Fruit fly (Drosophila melanogaster) whole organism, embryonic: ENCODE measurements around the gene Vps2.

Source experiments
- Bgb ChIP-seq: fragments of 200-800 bp; sonication (Bioruptor generic); IDR thresholded peaks from 2 replicates; pipeline ENCODE4 v1.3.6; 2022; ENCODE audit warnings: missing biosample characterization, missing genetic modification characterization; ENCODE audit not compliant: partially characterized antibody
- CG11456 ChIP-seq: fragments of 200-800 bp; sonication (Bioruptor generic); IDR thresholded peaks from 3 replicates; pipeline ENCODE4 v1.3.6; 2022; ENCODE audit warnings: missing biosample characterization, missing genetic modification characterization
- CG12104 ChIP-seq: fragments of 200-800 bp; sonication (Bioruptor generic); optimal IDR thresholded peaks from 3 replicates; lab custom pipeline; 2016; ENCODE audit warnings: missing biosample characterization, missing genetic modification characterization
- CG12942 ChIP-seq: fragments of 200-800 bp; sonication (Bioruptor generic); optimal IDR thresholded peaks from 3 replicates; lab custom pipeline; 2016; ENCODE audit warnings: missing biosample characterization, missing genetic modification characterization
- CG1603 ChIP-seq: fragments of 200-800 bp; sonication (Bioruptor generic); optimal IDR thresholded peaks from 2 replicates; lab custom pipeline; 2019; ENCODE audit warnings: missing biosample characterization, mild to moderate bottlenecking, missing genetic modification characterization, moderate library complexity
- CG16863 ChIP-seq: fragments of 200-800 bp; sonication (Bioruptor generic); optimal IDR thresholded peaks from 3 replicates; lab custom pipeline; 2016; ENCODE audit warnings: missing biosample characterization, missing genetic modification characterization
- CG17328 ChIP-seq: fragments of 200-800 bp; sonication (Bioruptor generic); IDR thresholded peaks from 2 replicates; pipeline ENCODE4 v1.3.6; 2022; ENCODE audit warnings: missing biosample characterization, missing genetic modification characterization
- CG17912 ChIP-seq: fragments of 200-800 bp; sonication (Bioruptor generic); optimal IDR thresholded peaks from 2 replicates; lab custom pipeline; 2018; ENCODE audit warnings: missing biosample characterization, mild to moderate bottlenecking, missing genetic modification characterization
- CG30431 ChIP-seq: fragments of 200-800 bp; sonication (Bioruptor generic); optimal IDR thresholded peaks from 2 replicates; lab custom pipeline; 2017; ENCODE audit warnings: missing biosample characterization, missing genetic modification characterization
- CG31365 ChIP-seq: fragments of 200-800 bp; sonication (Bioruptor generic); optimal IDR thresholded peaks from 2 replicates; lab custom pipeline; 2018; ENCODE audit warnings: missing biosample characterization, mild to moderate bottlenecking, missing genetic modification characterization
- CG31441 ChIP-seq: fragments of 200-800 bp; sonication (Bioruptor generic); IDR thresholded peaks from 2 replicates; pipeline ENCODE4 v1.3.6; 2022; ENCODE audit warnings: missing biosample characterization, missing genetic modification characterization
- CG34376 ChIP-seq: fragments of 200-800 bp; sonication (Bioruptor generic); optimal IDR thresholded peaks from 2 replicates; lab custom pipeline; 2018; ENCODE audit warnings: missing biosample characterization, mild to moderate bottlenecking, missing genetic modification characterization
- CG4707 ChIP-seq: fragments of 200-800 bp; sonication (Bioruptor generic); optimal IDR thresholded peaks from 2 replicates; lab custom pipeline; 2018; ENCODE audit warnings: missing biosample characterization, mild to moderate bottlenecking, missing genetic modification characterization, moderate library complexity
- CG8478 ChIP-seq: fragments of >200 bp; optimal IDR thresholded peaks from 2 replicates; lab custom pipeline; 2018
- CG9797 ChIP-seq: fragments of 200-800 bp; sonication (Bioruptor generic); optimal IDR thresholded peaks from 3 replicates; lab custom pipeline; 2018; ENCODE audit warnings: missing biosample characterization, mild to moderate bottlenecking, missing genetic modification characterization
- CHES-1-like ChIP-seq: fragments of 200-800 bp; sonication (Bioruptor generic); optimal IDR thresholded peaks from 2 replicates; lab custom pipeline; 2016; ENCODE audit warnings: missing biosample characterization, missing genetic modification characterization
- Camta ChIP-seq: fragments of 200-800 bp; sonication (Bioruptor generic); optimal IDR thresholded peaks from 2 replicates; lab custom pipeline; 2016; ENCODE audit warnings: missing biosample characterization, missing genetic modification characterization
- Chrac-16 ChIP-seq: fragments of 200-800 bp; sonication (Bioruptor generic); optimal IDR thresholded peaks from 3 replicates; lab custom pipeline; 2016; ENCODE audit warnings: missing biosample characterization, missing genetic modification characterization
- D19B ChIP-seq: fragments of 200-800 bp; sonication (Bioruptor generic); optimal IDR thresholded peaks from 2 replicates; lab custom pipeline; 2017; ENCODE audit warnings: missing biosample characterization, mild to moderate bottlenecking, missing genetic modification characterization
- Fer2 ChIP-seq: fragments of 200-800 bp; sonication (Bioruptor generic); optimal IDR thresholded peaks from 2 replicates; lab custom pipeline; 2018; ENCODE audit warnings: missing biosample characterization, mild to moderate bottlenecking, missing genetic modification characterization, moderate library complexity
- Gsc ChIP-seq: fragments of 200-800 bp; sonication (Bioruptor generic); IDR thresholded peaks from 2 replicates; pipeline ENCODE4 v1.3.6; 2022; ENCODE audit warnings: missing biosample characterization, missing genetic modification characterization
- HLH4C ChIP-seq: fragments of 200-800 bp; sonication (Bioruptor generic); IDR thresholded peaks from 3 replicates; pipeline ENCODE4 v1.3.6; 2022; ENCODE audit warnings: missing biosample characterization, missing genetic modification characterization; ENCODE audit not compliant: partially characterized antibody
- Hr39 ChIP-seq: fragments of >200 bp; optimal IDR thresholded peaks from 2 replicates; lab custom pipeline; 2017
- Hr78 ChIP-seq, 2 experiments: fragments of 200-800 bp in 1 of 2; fragments of >200 bp in 1 of 2; sonication (Bioruptor generic) in 1 of 2; optimal IDR thresholded peaks; 2 replicates each; lab custom pipeline; 2017 to 2019; ENCODE audit warnings: missing biosample characterization in 2 of 2, missing genetic modification characterization in 2 of 2, mild to moderate bottlenecking in 1 of 2, moderate library complexity in 1 of 2
- MTF-1 ChIP-seq: fragments of 200-800 bp; sonication (Bioruptor generic); optimal IDR thresholded peaks from 2 replicates; lab custom pipeline; 2018; ENCODE audit warnings: missing biosample characterization, mild to moderate bottlenecking, missing genetic modification characterization, borderline replicate concordance
- Nf-YA ChIP-seq: fragments of 200-800 bp; sonication (Bioruptor generic); IDR thresholded peaks from 2 replicates; pipeline ENCODE4 v1.3.6; 2022; ENCODE audit warnings: missing biosample characterization, missing genetic modification characterization
- Nf-YC ChIP-seq: fragments of 200-800 bp; optimal IDR thresholded peaks from 3 replicates; lab custom pipeline; 2019; ENCODE audit warnings: missing biosample characterization, mild to moderate bottlenecking, missing genetic modification characterization, moderate library complexity
- PHDP ChIP-seq: fragments of 200-800 bp; sonication (Bioruptor generic); optimal IDR thresholded peaks from 3 replicates; lab custom pipeline; 2018; ENCODE audit warnings: missing biosample characterization, mild to moderate bottlenecking, missing genetic modification characterization, moderate library complexity
- Poxn ChIP-seq: fragments of 200-800 bp; sonication (Bioruptor generic); IDR thresholded peaks from 2 replicates; pipeline ENCODE4 v1.3.6; 2022; ENCODE audit warnings: missing biosample characterization, missing genetic modification characterization
- Scr ChIP-seq: fragments of 200-800 bp; sonication (Bioruptor generic); IDR thresholded peaks from 2 replicates; pipeline ENCODE4 v1.3.6; 2022; ENCODE audit warnings: missing biosample characterization, missing genetic modification characterization; ENCODE audit not compliant: partially characterized antibody
- Six4 ChIP-seq: fragments of 200-800 bp; sonication (Bioruptor generic); optimal IDR thresholded peaks from 2 replicates; lab custom pipeline; 2016; ENCODE audit warnings: missing biosample characterization, missing genetic modification characterization
- Sox100B ChIP-seq: fragments of 200-800 bp; sonication (Bioruptor generic); optimal IDR thresholded peaks from 3 replicates; lab custom pipeline; 2018; ENCODE audit warnings: missing biosample characterization, mild to moderate bottlenecking, missing genetic modification characterization
- Sox102F ChIP-seq: fragments of 200-800 bp; sonication (Bioruptor generic); optimal IDR thresholded peaks from 2 replicates; lab custom pipeline; 2018; ENCODE audit warnings: missing biosample characterization, mild to moderate bottlenecking, missing genetic modification characterization, moderate library complexity
- br ChIP-seq: fragments of >200 bp; optimal IDR thresholded peaks from 2 replicates; lab custom pipeline; 2017
- bsh ChIP-seq, 2 experiments: fragments of 200-800 bp; sonication (Bioruptor generic); optimal IDR thresholded peaks; 2 replicates each; lab custom pipeline; 2017 to 2018; ENCODE audit warnings: mild to moderate bottlenecking in 2 of 2, missing biosample characterization in 2 of 2, missing genetic modification characterization in 2 of 2, moderate library complexity in 1 of 2
- dmrt99B ChIP-seq: fragments of 200-800 bp; sonication (Bioruptor generic); optimal IDR thresholded peaks from 2 replicates; lab custom pipeline; 2018; ENCODE audit warnings: missing biosample characterization, mild to moderate bottlenecking, missing genetic modification characterization, moderate library complexity
- dysf ChIP-seq: fragments of 200-800 bp; sonication (Bioruptor generic); IDR thresholded peaks from 3 replicates; pipeline ENCODE4 v1.3.6; 2022; ENCODE audit warnings: missing biosample characterization, missing genetic modification characterization
- eyg ChIP-seq: fragments of 200-800 bp; sonication (Bioruptor generic); optimal IDR thresholded peaks from 3 replicates; lab custom pipeline; 2016; ENCODE audit warnings: missing biosample characterization, missing genetic modification characterization
- fd102C ChIP-seq: fragments of 200-800 bp; sonication (Bioruptor generic); optimal IDR thresholded peaks from 2 replicates; lab custom pipeline; 2018; ENCODE audit warnings: missing biosample characterization, mild to moderate bottlenecking, missing genetic modification characterization, moderate library complexity
- fd3F ChIP-seq: fragments of 200-800 bp; sonication (Bioruptor generic); optimal IDR thresholded peaks from 2 replicates; lab custom pipeline; 2018; ENCODE audit warnings: missing biosample characterization, mild to moderate bottlenecking, missing genetic modification characterization, moderate library complexity
- fd96Cb ChIP-seq: fragments of 200-800 bp; sonication (Bioruptor generic); optimal IDR thresholded peaks from 2 replicates; lab custom pipeline; 2018; ENCODE audit warnings: missing biosample characterization, mild to moderate bottlenecking, missing genetic modification characterization, moderate library complexity
- fu2 ChIP-seq: fragments of 200-800 bp; sonication (Bioruptor generic); optimal IDR thresholded peaks from 2 replicates; lab custom pipeline; 2016; ENCODE audit warnings: missing biosample characterization, missing genetic modification characterization
- grau ChIP-seq: fragments of 200-800 bp; optimal IDR thresholded peaks from 3 replicates; lab custom pipeline; 2019; ENCODE audit warnings: missing biosample characterization, mild to moderate bottlenecking, missing genetic modification characterization, moderate library complexity
- kah ChIP-seq: fragments of 200-800 bp; sonication (Bioruptor generic); optimal IDR thresholded peaks from 2 replicates; lab custom pipeline; 2018; ENCODE audit warnings: missing biosample characterization, mild to moderate bottlenecking, missing genetic modification characterization
- nmo ChIP-seq: fragments of 200-800 bp; sonication (Bioruptor generic); optimal IDR thresholded peaks from 2 replicates; lab custom pipeline; 2018; ENCODE audit warnings: missing biosample characterization, mild to moderate bottlenecking, missing genetic modification characterization, moderate library complexity
- pb ChIP-seq: fragments of 200-800 bp; sonication (Bioruptor generic); optimal IDR thresholded peaks from 3 replicates; lab custom pipeline; 2016; ENCODE audit warnings: missing biosample characterization, missing genetic modification characterization
- peb ChIP-seq: fragments of 200-800 bp; sonication (Bioruptor generic); IDR thresholded peaks from 2 replicates; pipeline ENCODE4 v1.3.6; 2022; ENCODE audit warnings: missing biosample characterization, missing genetic modification characterization
- pita ChIP-seq: fragments of 200-800 bp; sonication (Bioruptor generic); optimal IDR thresholded peaks from 2 replicates; lab custom pipeline; 2017; ENCODE audit warnings: missing biosample characterization, mild to moderate bottlenecking, missing genetic modification characterization
- salm ChIP-seq: fragments of 200-800 bp; sonication (Bioruptor generic); optimal IDR thresholded peaks from 2 replicates; lab custom pipeline; 2018; ENCODE audit warnings: missing biosample characterization, mild to moderate bottlenecking, missing genetic modification characterization
- sc ChIP-seq, 3 experiments: fragments of >200 bp in 2 of 3; fragments of 200-800 bp in 1 of 3; sonication (Bioruptor generic) in 1 of 3; optimal IDR thresholded peaks; 2 replicates in 2 of 3; 3 replicates in 1 of 3; lab custom pipeline; 2017; ENCODE audit warnings: mild to moderate bottlenecking in 1 of 3, missing biosample characterization in 1 of 3, missing genetic modification characterization in 1 of 3, missing genetic modification reagents in 1 of 3
- toy ChIP-seq: fragments of 200-800 bp; sonication (Bioruptor generic); IDR thresholded peaks from 2 replicates; pipeline ENCODE4 v1.3.6; 2022; ENCODE audit warnings: missing biosample characterization, missing genetic modification characterization
- vnd ChIP-seq: fragments of 200-800 bp; sonication (Bioruptor generic); IDR thresholded peaks from 3 replicates; pipeline ENCODE4 v1.3.6; 2022; ENCODE audit warnings: missing biosample characterization, missing genetic modification characterization; ENCODE audit not compliant: partially characterized antibody

Vps2 gene

DNA sequence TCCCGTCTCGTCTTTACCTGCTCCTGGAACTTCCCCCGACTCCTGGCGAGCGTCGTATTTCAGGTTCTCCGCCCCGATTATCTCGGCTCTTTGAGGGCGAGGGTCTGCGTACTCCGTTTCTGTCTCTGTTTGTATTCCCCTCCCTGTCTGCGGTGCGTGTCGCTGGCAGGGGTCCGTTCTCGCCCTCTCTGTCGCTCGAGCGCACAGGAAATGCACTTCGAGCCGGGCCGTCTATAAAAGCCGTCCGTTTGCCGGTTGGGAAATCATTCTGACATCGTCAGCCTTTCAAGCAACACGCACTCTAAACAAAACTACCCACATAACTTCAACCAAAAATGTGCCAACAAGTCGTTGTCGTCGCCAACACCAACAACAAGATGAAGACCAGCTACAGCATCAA lies 42.0 kb upstream of the Vps2 start (continued):
- TF ChIP-seq CG1603 (no peak), Nf-YA (GFP tag; lab: Robert Waterston, UW) (no peak), nmo (GFP tag; lab: Kevin White, UChicago) (no peak), Bgb (GFP tag; lab: Robert Waterston, UW) (no peak), toy (no peak), vnd (no peak), CG31365 (tag; lab: Kevin White, UChicago) (no peak), Nf-YC (tag; lab: Kevin White, UChicago) (no peak), fd3F (GFP tag; lab: Kevin White, UChicago) (no peak), CG30431 (GFP tag; lab: Kevin White, UChicago) (no peak), Poxn (no peak), Hr78 (GFP tag; optimal IDR thresholded peaks at IDR 0.05; lab: Kevin White, UChicago) (no peak), CG34376 (GFP tag; lab: Kevin White, UChicago) (no peak), CG8478 (lab: Kevin White, UChicago) (no peak), CG4707 (GFP tag; lab: Kevin White, UChicago) (no peak), kah (GFP tag; lab: Kevin White, UChicago) (no peak), CG12104 (GFP tag; lab: Kevin White, UChicago) (no peak), dmrt99B (tag; lab: Kevin White, UChicago) (no peak), CG17912 (GFP tag; lab: Kevin White, UChicago) (no peak), Camta (GFP tag; lab: Kevin White, UChicago) (no peak), Hr39 (no peak), PHDP (tag; lab: Kevin White, UChicago) (no peak), peb (GFP tag; lab: Robert Waterston, UW) (no peak), Gsc (GFP tag; lab: Robert Waterston, UW) (no peak), Sox100B (GFP tag; lab: Kevin White, UChicago) (no peak), Fer2 (tag; lab: Kevin White, UChicago) (no peak), fd102C (GFP tag; lab: Kevin White, UChicago) (peak; percentile 59), MTF-1 (no peak), CG11456 (no peak), Chrac-16 (GFP tag; lab: Kevin White, UChicago) (no peak), grau (tag; lab: Kevin White, UChicago) (no peak), pb (GFP tag; lab: Kevin White, UChicago) (no peak), br (lab: Kevin White, UChicago) (no peak), CG17328 (GFP tag; lab: Robert Waterston, UW) (no peak), CG31441 (GFP tag; lab: Robert Waterston, UW) (no peak), CG9797 (GFP tag; lab: Kevin White, UChicago) (no peak), bsh (GFP tag; optimal IDR thresholded peaks at IDR 0.05; lab: Kevin White, UChicago) (no peak), sc (optimal IDR thresholded peaks at IDR 0.05; lab: Kevin White, UChicago) (no peak), sc (GFP tag; optimal IDR thresholded peaks at IDR 0.05; lab: Kevin White, UChicago) (no peak), eyg (no peak), HLH4C (GFP tag; lab: Robert Waterston, UW) (no peak), Six4 (peak; percentile 43), salm (tag; lab: Kevin White, UChicago) (no peak), pita (no peak), D19B (GFP tag; lab: Kevin White, UChicago) (no peak), dysf (GFP tag; lab: Robert Waterston, UW) (no peak), CHES-1-like (GFP tag; lab: Kevin White, UChicago) (no peak), CG16863 (GFP tag; lab: Kevin White, UChicago) (no peak), Scr (GFP tag; lab: Robert Waterston, UW) (no peak), fd96Cb (tag; lab: Kevin White, UChicago) (no peak), Sox102F (GFP tag; lab: Kevin White, UChicago) (no peak), fu2 (GFP tag; lab: Kevin White, UChicago) (no peak), CG12942 (no peak)
